Fruit fly (Drosophila melanogaster) whole organism, prepupa: Measurements from ENCODE around the gene CG12576.

ENCODE experiments used
- Blimp-1 ChIP-seq: fragments of 200-800 bp; sonication (Bioruptor generic); optimal IDR thresholded peaks from 3 replicates; lab custom pipeline; 2017; ENCODE audit warnings: missing biosample characterization, missing genetic modification characterization, mild to moderate bottlenecking, moderate library complexity, missing genetic modification reagents
- CG11294 ChIP-seq: fragments of 200-800 bp; sonication (Bioruptor generic); IDR thresholded peaks from 2 replicates; pipeline ENCODE4 v1.3.6; 2022; ENCODE audit warnings: missing biosample characterization, missing genetic modification characterization
- CG11762 ChIP-seq: fragments of 200-800 bp; sonication (Bioruptor generic); optimal IDR thresholded peaks from 3 replicates; lab custom pipeline; 2016; ENCODE audit warnings: missing biosample characterization, missing genetic modification characterization; ENCODE audit not compliant: insufficient read depth
- CG11902 ChIP-seq: fragments of 200-800 bp; sonication (Bioruptor generic); optimal IDR thresholded peaks from 3 replicates; lab custom pipeline; 2016; ENCODE audit warnings: missing biosample characterization, missing genetic modification characterization
- CG15336 ChIP-seq: fragments of 200-800 bp; sonication (Bioruptor generic); IDR thresholded peaks from 2 replicates; pipeline ENCODE4 v1.3.6; 2022; ENCODE audit warnings: missing biosample characterization, missing genetic modification characterization
- CG1621 ChIP-seq: fragments of 200-800 bp; sonication (Bioruptor generic); optimal IDR thresholded peaks from 3 replicates; lab custom pipeline; 2018; ENCODE audit warnings: missing biosample characterization, mild to moderate bottlenecking, missing genetic modification characterization
- CG16779 ChIP-seq: fragments of 200-800 bp; sonication (Bioruptor generic); optimal IDR thresholded peaks from 3 replicates; lab custom pipeline; 2017; ENCODE audit warnings: missing biosample characterization, mild to moderate bottlenecking, missing genetic modification characterization
- CG3032 ChIP-seq: fragments of 200-800 bp; optimal IDR thresholded peaks from 2 replicates; lab custom pipeline; 2019; ENCODE audit warnings: missing biosample characterization, mild to moderate bottlenecking, missing genetic modification characterization, moderate library complexity
- CG31627 ChIP-seq: fragments of 200-800 bp; sonication (Bioruptor generic); optimal IDR thresholded peaks from 3 replicates; lab custom pipeline; 2016; ENCODE audit warnings: missing biosample characterization, missing genetic modification characterization
- CG32006 ChIP-seq: fragments of 200-800 bp; sonication (Bioruptor generic); optimal IDR thresholded peaks from 3 replicates; lab custom pipeline; 2017; ENCODE audit warnings: missing biosample characterization, mild to moderate bottlenecking, missing genetic modification characterization
- CG3919 ChIP-seq: fragments of 200-800 bp; sonication (Bioruptor generic); optimal IDR thresholded peaks from 3 replicates; lab custom pipeline; 2016; ENCODE audit warnings: missing biosample characterization, missing genetic modification characterization
- CG4318 ChIP-seq: fragments of 200-800 bp; sonication (Bioruptor generic); optimal IDR thresholded peaks from 3 replicates; lab custom pipeline; 2017; ENCODE audit warnings: missing biosample characterization, mild to moderate bottlenecking, missing genetic modification characterization
- CG6163 ChIP-seq: fragments of 200-800 bp; sonication (Bioruptor generic); IDR thresholded peaks from 3 replicates; pipeline ENCODE4 v1.3.6; 2022; ENCODE audit warnings: missing biosample characterization, missing genetic modification characterization
- CG6276 ChIP-seq: fragments of 200-800 bp; sonication (Bioruptor generic); optimal IDR thresholded peaks from 2 replicates; lab custom pipeline; 2017; ENCODE audit warnings: missing biosample characterization, mild to moderate bottlenecking, missing genetic modification characterization
- CG6792 ChIP-seq: fragments of 200-800 bp; sonication (Bioruptor generic); optimal IDR thresholded peaks from 3 replicates; lab custom pipeline; 2016; ENCODE audit warnings: missing biosample characterization, missing genetic modification characterization
- CG6808 ChIP-seq: fragments of 200-800 bp; sonication (Bioruptor generic); optimal IDR thresholded peaks from 3 replicates; lab custom pipeline; 2017; ENCODE audit warnings: missing biosample characterization, missing genetic modification characterization, mild to moderate bottlenecking, moderate library complexity, missing genetic modification reagents
- CG6854 ChIP-seq: fragments of 200-800 bp; sonication (Bioruptor generic); optimal IDR thresholded peaks from 2 replicates; lab custom pipeline; 2017; ENCODE audit warnings: missing biosample characterization, mild to moderate bottlenecking, missing genetic modification characterization
- CG8119 ChIP-seq: fragments of 200-800 bp; sonication (Bioruptor generic); IDR thresholded peaks from 3 replicates; pipeline ENCODE4 v1.3.6; 2022; ENCODE audit warnings: missing biosample characterization, missing genetic modification characterization
- CG8319 ChIP-seq: fragments of 200-800 bp; sonication (Bioruptor generic); optimal IDR thresholded peaks from 3 replicates; lab custom pipeline; 2016; ENCODE audit warnings: missing biosample characterization, missing genetic modification characterization
- CG8632 ChIP-seq: fragments of 200-800 bp; sonication (Bioruptor generic); optimal IDR thresholded peaks from 3 replicates; lab custom pipeline; 2016; ENCODE audit warnings: missing biosample characterization, missing genetic modification characterization
- Eip75B ChIP-seq: fragments of 200-800 bp; sonication (Bioruptor generic); optimal IDR thresholded peaks from 3 replicates; lab custom pipeline; 2016; ENCODE audit warnings: missing biosample characterization, missing genetic modification characterization
- Eip78C ChIP-seq: fragments of 200-800 bp; sonication (Bioruptor generic); peaks from one replicate; lab custom pipeline; 2016; ENCODE audit warnings: missing biosample characterization, missing genetic modification characterization
- Eip93F ChIP-seq: fragments of 200-800 bp; sonication (Bioruptor generic); optimal IDR thresholded peaks from 2 replicates; lab custom pipeline; 2016; ENCODE audit warnings: missing biosample characterization, mild to moderate bottlenecking, missing genetic modification characterization
- Ets21C ChIP-seq: fragments of 200-800 bp; sonication (Bioruptor generic); optimal IDR thresholded peaks from 3 replicates; lab custom pipeline; 2016; ENCODE audit warnings: missing biosample characterization, missing genetic modification characterization
- Gug ChIP-seq: fragments of 200-800 bp; sonication (Bioruptor generic); IDR thresholded peaks from 2 replicates; pipeline ENCODE4 v1.3.6; 2022; ENCODE audit warnings: missing biosample characterization, missing genetic modification characterization
- Hr38 ChIP-seq: sonication (Bioruptor generic); optimal IDR thresholded peaks from 2 replicates; lab custom pipeline; 2016; ENCODE audit warnings: missing biosample characterization, missing genetic modification characterization
- Hr39 ChIP-seq: fragments of 200-800 bp; sonication (Bioruptor generic); optimal IDR thresholded peaks from 2 replicates; lab custom pipeline; 2016; ENCODE audit warnings: missing biosample characterization, missing genetic modification characterization
- Hr4 ChIP-seq: fragments of 200-800 bp; sonication (Bioruptor generic); optimal IDR thresholded peaks from 3 replicates; lab custom pipeline; 2016; ENCODE audit warnings: missing biosample characterization, missing genetic modification characterization
- Lpt ChIP-seq: fragments of 200-800 bp; sonication (Bioruptor generic); optimal IDR thresholded peaks from 3 replicates; lab custom pipeline; 2016; ENCODE audit warnings: missing biosample characterization, missing genetic modification characterization
- Met ChIP-seq: fragments of 200-800 bp; sonication (Bioruptor generic); optimal IDR thresholded peaks from 3 replicates; lab custom pipeline; 2016; ENCODE audit warnings: missing biosample characterization, missing genetic modification characterization
- OdsH ChIP-seq: fragments of 200-800 bp; sonication (Bioruptor generic); optimal IDR thresholded peaks from 3 replicates; lab custom pipeline; 2016; ENCODE audit warnings: missing biosample characterization, missing genetic modification characterization
- Sox102F ChIP-seq: fragments of 200-800 bp; sonication (Bioruptor generic); optimal IDR thresholded peaks from 2 replicates; lab custom pipeline; 2016; ENCODE audit warnings: missing biosample characterization, mild to moderate bottlenecking, missing genetic modification characterization
- Sox15 ChIP-seq: fragments of 200-800 bp; sonication (Bioruptor generic); optimal IDR thresholded peaks from 3 replicates; lab custom pipeline; 2016; ENCODE audit warnings: missing biosample characterization, missing genetic modification characterization
- achi ChIP-seq: fragments of 200-800 bp; sonication (Bioruptor generic); optimal IDR thresholded peaks from 3 replicates; lab custom pipeline; 2016; ENCODE audit warnings: missing biosample characterization, missing genetic modification characterization
- acj6 ChIP-seq: fragments of 200-800 bp; sonication (Bioruptor generic); optimal IDR thresholded peaks from 3 replicates; lab custom pipeline; 2016; ENCODE audit warnings: missing biosample characterization, missing genetic modification characterization
- cyc ChIP-seq: fragments of 200-800 bp; sonication (Bioruptor generic); optimal IDR thresholded peaks from 3 replicates; lab custom pipeline; 2016; ENCODE audit warnings: missing biosample characterization, missing genetic modification characterization
- dac ChIP-seq: fragments of 200-800 bp; sonication (Bioruptor generic); optimal IDR thresholded peaks from 2 replicates; lab custom pipeline; 2017; ENCODE audit warnings: missing biosample characterization, mild to moderate bottlenecking, missing genetic modification characterization
- dsx ChIP-seq: fragments of 200-800 bp; optimal IDR thresholded peaks from 3 replicates; lab custom pipeline; 2019; ENCODE audit warnings: missing biosample characterization, mild to moderate bottlenecking, missing genetic modification characterization, moderate library complexity; ENCODE audit not compliant: poor library complexity, severe bottlenecking
- eg ChIP-seq: fragments of 200-800 bp; sonication (Bioruptor generic); IDR thresholded peaks from 3 replicates; pipeline ENCODE4 v1.3.6; 2022; ENCODE audit warnings: missing biosample characterization, missing genetic modification characterization
- esn ChIP-seq: fragments of 200-800 bp; sonication (Bioruptor generic); optimal IDR thresholded peaks from 2 replicates; lab custom pipeline; 2016; ENCODE audit warnings: missing biosample characterization, mild to moderate bottlenecking, missing genetic modification characterization, moderate library complexity
- fd59A ChIP-seq: fragments of 200-800 bp; sonication (Bioruptor generic); optimal IDR thresholded peaks from 2 replicates; lab custom pipeline; 2017; ENCODE audit warnings: missing biosample characterization, mild to moderate bottlenecking, missing genetic modification characterization, missing genetic modification reagents
- fkh ChIP-seq: fragments of 200-800 bp; sonication (Bioruptor generic); optimal IDR thresholded peaks from 3 replicates; lab custom pipeline; 2017; ENCODE audit warnings: missing biosample characterization, mild to moderate bottlenecking, missing genetic modification characterization, moderate library complexity
- lz ChIP-seq: fragments of 200-800 bp; sonication (Bioruptor generic); optimal IDR thresholded peaks from 3 replicates; lab custom pipeline; 2016; ENCODE audit warnings: missing biosample characterization, missing genetic modification characterization
- net ChIP-seq: fragments of 200-800 bp; sonication (Bioruptor generic); optimal IDR thresholded peaks from 3 replicates; lab custom pipeline; 2016; ENCODE audit warnings: missing biosample characterization, missing genetic modification characterization
- pdm3 ChIP-seq: fragments of 200-800 bp; sonication (Bioruptor generic); optimal IDR thresholded peaks from 3 replicates; lab custom pipeline; 2016; ENCODE audit warnings: missing biosample characterization, missing genetic modification characterization
- salr ChIP-seq, 2 experiments: fragments of 200-800 bp; sonication (Bioruptor generic); optimal IDR thresholded peaks; 3 replicates each; lab custom pipeline; 2016 to 2018; ENCODE audit warnings: missing biosample characterization in 2 of 2, missing genetic modification characterization in 2 of 2, mild to moderate bottlenecking in 1 of 2
- spab ChIP-seq: fragments of 200-800 bp; sonication (Bioruptor generic); optimal IDR thresholded peaks from 2 replicates; lab custom pipeline; 2017; ENCODE audit warnings: missing biosample characterization, mild to moderate bottlenecking, missing genetic modification characterization, missing genetic modification reagents
- ss ChIP-seq, 2 experiments: fragments of 200-800 bp; sonication (Bioruptor generic); optimal IDR thresholded peaks; 2 replicates in 1 of 2; 3 replicates in 1 of 2; lab custom pipeline; 2017 to 2018; ENCODE audit warnings: mild to moderate bottlenecking in 2 of 2, missing biosample characterization in 2 of 2, missing genetic modification characterization in 2 of 2, moderate library complexity in 1 of 2
- svp ChIP-seq: fragments of 200-800 bp; sonication (Bioruptor generic); peaks from one replicate; lab custom pipeline; 2016; ENCODE audit warnings: missing biosample characterization, missing genetic modification characterization
- topi ChIP-seq: fragments of 200-800 bp; sonication (Bioruptor generic); optimal IDR thresholded peaks from 3 replicates; lab custom pipeline; 2016; ENCODE audit warnings: missing biosample characterization, missing genetic modification characterization

CG12576 gene

dm6 chrX:22487667-22488593 is 5.8 kb upstream of the CG12576 start:
- peak; percentile 22 for TF ChIP-seq CG31627
- TF ChIP-seq CG3032: peak; percentile 46
- no peak for TF ChIP-seq dac (GFP tag; lab: Kevin White, UChicago)
- TF ChIP-seq CG6276 (GFP tag; lab: Kevin White, UChicago): peak; percentile 16
- no peak for TF ChIP-seq Sox102F (GFP tag; lab: Kevin White, UChicago)
- TF ChIP-seq cyc (GFP tag; lab: Kevin White, UChicago): no peak
- no peak for TF ChIP-seq ss (GFP tag; optimal IDR thresholded peaks at IDR 0.05; lab: Kevin White, UChicago)
- no peak for TF ChIP-seq salr (GFP tag; optimal IDR thresholded peaks at IDR 0.05; lab: Kevin White, UChicago)
- no peak for TF ChIP-seq CG16779 (tag; lab: Kevin White, UChicago)
- no peak for TF ChIP-seq Lpt (GFP tag; lab: Kevin White, UChicago)
- no peak for TF ChIP-seq fkh (GFP tag; lab: Kevin White, UChicago)
- peak; percentile 56 for TF ChIP-seq esn (GFP tag; lab: Kevin White, UChicago)
- no peak for TF ChIP-seq Hr38 (GFP tag; lab: Kevin White, UChicago)
- TF ChIP-seq Ets21C: no peak
- peak; percentile 21 for TF ChIP-seq achi (GFP tag; lab: Kevin White, UChicago)
- peak; percentile 34; the same call in 2 of the 3 replicates for TF ChIP-seq CG8119 (GFP tag; lab: Robert Waterston, UW)
- no peak for TF ChIP-seq CG4318 (GFP tag; lab: Kevin White, UChicago)
- TF ChIP-seq fd59A: no peak
- TF ChIP-seq CG8632 (GFP tag; lab: Kevin White, UChicago): no peak
- TF ChIP-seq Eip75B (GFP tag; lab: Kevin White, UChicago): peak; percentile 26
- peak; percentile 3 for TF ChIP-seq Hr39 (GFP tag; lab: Kevin White, UChicago)
- TF ChIP-seq acj6 (GFP tag; lab: Kevin White, UChicago): peak; percentile 30
- no peak for TF ChIP-seq Gug (GFP tag; lab: Robert Waterston, UW)
- TF ChIP-seq CG11902: no peak
- TF ChIP-seq CG11294 (GFP tag; lab: Robert Waterston, UW): no peak
- peak; percentile 24 for TF ChIP-seq lz
- TF ChIP-seq CG6808 (GFP tag; lab: Kevin White, UChicago): peak; percentile 21
- no peak for TF ChIP-seq CG6792 (GFP tag; lab: Kevin White, UChicago)
- peak; percentile 10 for TF ChIP-seq pdm3
- TF ChIP-seq topi (GFP tag; lab: Kevin White, UChicago): peak; percentile 16
- TF ChIP-seq OdsH: peak; percentile 1
- peak; percentile 52 for TF ChIP-seq CG32006 (GFP tag; lab: Kevin White, UChicago)
- peak; percentile 57 for TF ChIP-seq eg (GFP tag; lab: Robert Waterston, UW)
- peak; percentile 37 for TF ChIP-seq CG15336
- TF ChIP-seq Met (GFP tag; lab: Kevin White, UChicago): peak; percentile 22
- peak; percentile 49 for TF ChIP-seq CG6854
- no peak for TF ChIP-seq CG8319
- TF ChIP-seq Blimp-1: no peak
- no peak for TF ChIP-seq dsx (GFP tag; lab: Kevin White, UChicago)
- TF ChIP-seq net (GFP tag; lab: Kevin White, UChicago): no peak
- peak; percentile 53; the same call in 2 of the 3 replicates for TF ChIP-seq CG6163 (GFP tag; lab: Robert Waterston, UW)
- peak; percentile 86 for TF ChIP-seq svp (GFP tag; lab: Kevin White, UChicago)
- no peak for TF ChIP-seq CG1621 (tag; lab: Kevin White, UChicago)
- no peak for TF ChIP-seq Hr4 (GFP tag; lab: Kevin White, UChicago)
- TF ChIP-seq Eip78C (GFP tag; lab: Kevin White, UChicago): peak; percentile 88
- peak; percentile 39 for TF ChIP-seq CG3919 (GFP tag; lab: Kevin White, UChicago)
- TF ChIP-seq Sox15 (GFP tag; lab: Kevin White, UChicago): no peak
- peak; percentile 12 for TF ChIP-seq CG11762 (GFP tag; lab: Kevin White, UChicago)
- peak; percentile 13 for TF ChIP-seq spab (GFP tag; lab: Kevin White, UChicago)
- no peak for TF ChIP-seq Eip93F (GFP tag; lab: Kevin White, UChicago)
